Worm (Caenorhabditis elegans): ENCODE measurements around the gene fipr-1.
A peak's percentile ranks its signal among the peaks of the same experiment; 100 is the strongest.

ce11 chrV:12343419-12343969, 18.1 kb downstream of the fipr-1 start, which contains the start of gene tomm-20:
- peak; percentile 88 for TF ChIP-seq ztf-23 (GFP tag; IDR thresholded peaks at IDR 0.05)
- peak; percentile 54 for TF ChIP-seq med-1 (GFP tag; optimal IDR thresholded peaks at IDR 0.05; ENCODE audit: insufficient read depth)
- no peak for TF ChIP-seq tab-1 (GFP tag; IDR thresholded peaks at IDR 0.05)
- no peak for TF ChIP-seq ztf-29 (GFP tag; IDR thresholded peaks at IDR 0.05)
- TF ChIP-seq klf-2 (GFP tag; conservative IDR thresholded peaks at IDR 0.05), result peak; percentile 72
- peak; percentile 83 for TF ChIP-seq cog-1 (tag; optimal IDR thresholded peaks at IDR 0.05)
- TF ChIP-seq flt-1 (GFP tag; IDR thresholded peaks at IDR 0.05), result peak; percentile 87
- no peak for TF ChIP-seq T22C8.4 (GFP tag; IDR thresholded peaks at IDR 0.05)

Data from whole organism, midembryonic.